Worm (Caenorhabditis elegans) whole organism, L1 larva: ENCODE measurements around the gene ZK637.15.

Source experiments
- C16A3.4 ChIP-seq: fragments of 150-350 bp; optimal IDR thresholded peaks from 2 replicates; lab custom pipeline; 2014; ENCODE audit warnings: missing biosample characterization, missing genetic modification characterization
- F16B12.6 ChIP-seq: fragments of 150-350 bp; optimal IDR thresholded peaks from 2 replicates; lab custom pipeline; 2014; ENCODE audit warnings: missing biosample characterization, missing genetic modification characterization
- Y116A8C.19 ChIP-seq: sonication (generic microtip); optimal IDR thresholded peaks from 2 replicates; lab custom pipeline; 2016; ENCODE audit warnings: missing compliant biosample characterization, missing genetic modification characterization, borderline replicate concordance
- aha-1 ChIP-seq: fragments of 150-350 bp; optimal IDR thresholded peaks from 2 replicates; lab custom pipeline; 2014; ENCODE audit warnings: missing biosample characterization, missing genetic modification characterization
- aly-2 ChIP-seq: fragments of 150-350 bp; optimal IDR thresholded peaks from 2 replicates; lab custom pipeline; 2014; ENCODE audit warnings: missing biosample characterization, missing genetic modification characterization
- ama-1 ChIP-seq: fragments of 150-350 bp; optimal IDR thresholded peaks from 2 replicates; lab custom pipeline; 2014
- blmp-1 ChIP-seq: fragments of 150-350 bp; optimal IDR thresholded peaks from 2 replicates; lab custom pipeline; 2014; ENCODE audit warnings: missing biosample characterization, missing genetic modification characterization
- ceh-63 ChIP-seq: fragments of 200-800 bp; sonication (Bioruptor generic); optimal IDR thresholded peaks from 2 replicates; lab custom pipeline; 2018; ENCODE audit warnings: mild to moderate bottlenecking, missing genetic modification characterization, missing compliant biosample characterization
- ceh-8 ChIP-seq: fragments of 200-800 bp; sonication (Bioruptor generic); optimal IDR thresholded peaks from 2 replicates; lab custom pipeline; 2018; ENCODE audit warnings: mild to moderate bottlenecking, missing genetic modification characterization, moderate library complexity, missing compliant biosample characterization
- ceh-82 ChIP-seq, 3 experiments: fragments of 150-350 bp in 1 of 3; sonication (generic microtip) in 2 of 3; optimal IDR thresholded peaks; 2 replicates each; lab custom pipeline; 2014 to 2017; ENCODE audit warnings: missing biosample characterization in 3 of 3, missing genetic modification characterization in 3 of 3
- ceh-90 ChIP-seq: sonication (generic microtip); optimal IDR thresholded peaks from 2 replicates; lab custom pipeline; 2016; ENCODE audit warnings: missing genetic modification characterization, missing compliant biosample characterization
- dpl-1 ChIP-seq, 3 experiments: fragments of 150-350 bp in 2 of 3; sonication (generic microtip) in 1 of 3; optimal IDR thresholded peaks; 2 replicates each; lab custom pipeline; 2014 to 2017; ENCODE audit warnings: missing biosample characterization in 3 of 3, missing genetic modification characterization in 3 of 3, missing genetic modification reagents in 3 of 3
- efl-1 ChIP-seq, 4 experiments: fragments of 150-350 bp; optimal IDR thresholded peaks in 3 of 4; peaks in 1 of 4; 1 replicate in 1 of 4; 2 replicates in 3 of 4; lab custom pipeline; 2014; ENCODE audit warnings: missing biosample characterization in 2 of 4, missing genetic modification characterization in 2 of 4, missing genetic modification reagents in 2 of 4
- egl-13 ChIP-seq: sonication (generic microtip); optimal IDR thresholded peaks from 2 replicates; lab custom pipeline; 2016; ENCODE audit warnings: missing genotype, missing genetic modification reagents, missing genetic modification characterization, missing compliant biosample characterization
- egl-27 ChIP-seq, 2 experiments: fragments of 150-350 bp in 1 of 2; sonication (generic microtip); optimal IDR thresholded peaks; 3 replicates each; lab custom pipeline; 2017 to 2018; ENCODE audit warnings: missing biosample characterization in 2 of 2, missing genetic modification characterization in 2 of 2, missing genetic modification reagents in 2 of 2
- elt-3 ChIP-seq, 6 experiments: fragments of 150-350 bp in 1 of 6; sonication (generic microtip); optimal IDR thresholded peaks; 2 replicates each; lab custom pipeline; 2017 to 2018; ENCODE audit warnings: missing biosample characterization in 6 of 6, missing genetic modification characterization in 6 of 6, inconsistent platforms in 1 of 6
- ets-5 ChIP-seq: fragments of 200-800 bp; sonication (Bioruptor generic); IDR thresholded peaks from 2 replicates; pipeline ENCODE4 v1.3.6; 2022; ENCODE audit warnings: missing genetic modification characterization, missing compliant biosample characterization
- fkh-10 ChIP-seq: sonication (generic microtip); optimal IDR thresholded peaks from 2 replicates; lab custom pipeline; 2017; ENCODE audit warnings: missing biosample characterization, missing genetic modification reagents, missing genetic modification characterization
- fkh-4 ChIP-seq: sonication (generic microtip); optimal IDR thresholded peaks from 2 replicates; lab custom pipeline; 2016; ENCODE audit warnings: missing compliant biosample characterization, missing genetic modification characterization, borderline replicate concordance
- fkh-8 ChIP-seq: sonication (generic microtip); optimal IDR thresholded peaks from 2 replicates; lab custom pipeline; 2016; ENCODE audit warnings: mild to moderate bottlenecking, missing genetic modification characterization, missing compliant biosample characterization
- grh-1 ChIP-seq: fragments of 200-800 bp; sonication (Bioruptor generic); IDR thresholded peaks from 2 replicates; pipeline ENCODE4 v1.3.6; 2022; ENCODE audit warnings: missing genetic modification reagents, missing genetic modification characterization, missing compliant biosample characterization
- hlh-4 ChIP-seq: sonication (generic microtip); optimal IDR thresholded peaks from 2 replicates; lab custom pipeline; 2016; ENCODE audit warnings: mild to moderate bottlenecking, missing genetic modification characterization, missing compliant biosample characterization
- hpl-2 ChIP-seq: fragments of 150-350 bp; optimal IDR thresholded peaks from 2 replicates; lab custom pipeline; 2014; ENCODE audit warnings: missing biosample characterization, missing genetic modification reagents, missing genetic modification characterization
- jun-1 ChIP-seq: fragments of 150-350 bp; optimal IDR thresholded peaks from 2 replicates; lab custom pipeline; 2014; ENCODE audit warnings: missing biosample characterization, missing genetic modification reagents, missing genetic modification characterization
- lin-14 ChIP-seq: fragments of 200-800 bp; sonication (Bioruptor generic); optimal IDR thresholded peaks from 2 replicates; lab custom pipeline; 2018; ENCODE audit warnings: mild to moderate bottlenecking, missing genetic modification characterization, moderate library complexity, missing compliant biosample characterization
- lin-15B ChIP-seq: fragments of 150-350 bp; sonication (generic microtip); optimal IDR thresholded peaks from 3 replicates; lab custom pipeline; 2014; ENCODE audit warnings: missing biosample characterization, missing genetic modification characterization
- lin-35 ChIP-seq, 2 experiments: fragments of 150-350 bp; optimal IDR thresholded peaks; 2 replicates each; lab custom pipeline; 2014; ENCODE audit warnings: missing biosample characterization in 2 of 2, missing genetic modification characterization in 2 of 2, missing genetic modification reagents in 2 of 2
- lir-3 ChIP-seq: sonication (generic microtip); optimal IDR thresholded peaks from 2 replicates; lab custom pipeline; 2016; ENCODE audit warnings: mild to moderate bottlenecking, missing genetic modification characterization, moderate library complexity, missing compliant biosample characterization; ENCODE audit not compliant: poor library complexity
- lsy-2 ChIP-seq, 2 experiments: fragments of 150-350 bp; optimal IDR thresholded peaks; 2 replicates each; lab custom pipeline; 2014; ENCODE audit warnings: missing biosample characterization in 2 of 2, missing genetic modification characterization in 2 of 2
- mab-9 ChIP-seq: fragments of 200-800 bp; sonication (Bioruptor generic); IDR thresholded peaks from 2 replicates; pipeline ENCODE4 v1.3.6; 2022; ENCODE audit warnings: missing genetic modification reagents, missing genetic modification characterization, missing compliant biosample characterization
- mdl-1 ChIP-seq, 2 experiments: fragments of 150-350 bp; optimal IDR thresholded peaks; 2 replicates each; lab custom pipeline; 2014 to 2017; ENCODE audit warnings: missing biosample characterization in 2 of 2, missing genetic modification characterization in 2 of 2, inconsistent platforms in 1 of 2
- mep-1 ChIP-seq: fragments of 150-350 bp; optimal IDR thresholded peaks from 2 replicates; lab custom pipeline; 2014; ENCODE audit warnings: missing biosample characterization, missing genetic modification characterization
- nhr-11 ChIP-seq: fragments of 150-350 bp; optimal IDR thresholded peaks from 2 replicates; lab custom pipeline; 2014; ENCODE audit warnings: missing biosample characterization, missing genetic modification characterization
- nhr-12 ChIP-seq: sonication (generic microtip); optimal IDR thresholded peaks from 2 replicates; lab custom pipeline; 2017; ENCODE audit warnings: missing biosample characterization, missing genetic modification characterization
- nhr-20 ChIP-seq: sonication (generic microtip); optimal IDR thresholded peaks from 2 replicates; lab custom pipeline; 2016; ENCODE audit warnings: mild to moderate bottlenecking, missing genetic modification characterization, missing compliant biosample characterization
- nhr-237 ChIP-seq: fragments of 150-350 bp; optimal IDR thresholded peaks from 2 replicates; lab custom pipeline; 2014; ENCODE audit warnings: missing biosample characterization, missing genetic modification characterization
- nhr-28 ChIP-seq: fragments of 150-350 bp; optimal IDR thresholded peaks from 2 replicates; lab custom pipeline; 2014; ENCODE audit warnings: missing biosample characterization, missing genetic modification characterization
- nhr-47 ChIP-seq: sonication (generic microtip); optimal IDR thresholded peaks from 2 replicates; lab custom pipeline; 2016; ENCODE audit warnings: mild to moderate bottlenecking, missing genetic modification characterization, moderate library complexity, missing compliant biosample characterization
- nhr-76 ChIP-seq: sonication (generic microtip); optimal IDR thresholded peaks from 2 replicates; lab custom pipeline; 2017; ENCODE audit warnings: missing biosample characterization, missing genetic modification characterization
- nhr-84 ChIP-seq: sonication (generic microtip); optimal IDR thresholded peaks from 2 replicates; lab custom pipeline; 2017; ENCODE audit warnings: missing biosample characterization, missing genetic modification characterization
- nhr-85 ChIP-seq: sonication (generic microtip); peaks from one replicate; lab custom pipeline; 2016; ENCODE audit warnings: missing genetic modification characterization, inconsistent platforms, missing compliant biosample characterization
- pax-3 ChIP-seq: fragments of 200-800 bp; sonication (Bioruptor generic); optimal IDR thresholded peaks from 2 replicates; lab custom pipeline; 2018; ENCODE audit warnings: mild to moderate bottlenecking, missing genetic modification characterization, moderate library complexity, missing compliant biosample characterization
- pqm-1 ChIP-seq: sonication (generic microtip); optimal IDR thresholded peaks from 3 replicates; lab custom pipeline; 2017; ENCODE audit warnings: missing biosample characterization, missing genetic modification characterization
- snu-23 ChIP-seq: sonication (generic microtip); optimal IDR thresholded peaks from 2 replicates; lab custom pipeline; 2016; ENCODE audit warnings: missing genetic modification characterization, missing compliant biosample characterization
- sptf-1 ChIP-seq: fragments of 150-350 bp; optimal IDR thresholded peaks from 2 replicates; lab custom pipeline; 2014; ENCODE audit warnings: missing biosample characterization, missing genetic modification characterization
- sup-37 ChIP-seq: fragments of 200-800 bp; sonication (Bioruptor generic); optimal IDR thresholded peaks from 2 replicates; lab custom pipeline; 2018; ENCODE audit warnings: mild to moderate bottlenecking, missing genetic modification characterization, missing compliant biosample characterization
- swsn-7 ChIP-seq: sonication (generic microtip); optimal IDR thresholded peaks from 2 replicates; lab custom pipeline; 2016; ENCODE audit warnings: missing genetic modification characterization, missing compliant biosample characterization
- tbx-2 ChIP-seq: sonication (generic microtip); optimal IDR thresholded peaks from 2 replicates; lab custom pipeline; 2016; ENCODE audit warnings: missing genetic modification characterization, missing compliant biosample characterization
- unc-30 ChIP-seq: sonication (generic microtip); optimal IDR thresholded peaks from 2 replicates; lab custom pipeline; 2017; ENCODE audit warnings: missing biosample characterization, missing genetic modification characterization
- unc-62 ChIP-seq: fragments of 150-350 bp; optimal IDR thresholded peaks from 2 replicates; lab custom pipeline; 2014; ENCODE audit warnings: missing biosample characterization, missing genetic modification reagents, missing genetic modification characterization
- xbp-1 ChIP-seq: sonication (generic microtip); optimal IDR thresholded peaks from 2 replicates; lab custom pipeline; 2016; ENCODE audit warnings: missing genetic modification characterization, missing compliant biosample characterization
- zip-4 ChIP-seq: fragments of 200-800 bp; sonication (Bioruptor generic); optimal IDR thresholded peaks from 2 replicates; lab custom pipeline; 2018; ENCODE audit warnings: mild to moderate bottlenecking, missing genetic modification characterization, moderate library complexity, missing compliant biosample characterization
- ztf-4 ChIP-seq: fragments of 150-350 bp; optimal IDR thresholded peaks from 2 replicates; lab custom pipeline; 2014; ENCODE audit warnings: missing biosample characterization, missing genetic modification characterization

The ZK637.15 gene

DNA sequence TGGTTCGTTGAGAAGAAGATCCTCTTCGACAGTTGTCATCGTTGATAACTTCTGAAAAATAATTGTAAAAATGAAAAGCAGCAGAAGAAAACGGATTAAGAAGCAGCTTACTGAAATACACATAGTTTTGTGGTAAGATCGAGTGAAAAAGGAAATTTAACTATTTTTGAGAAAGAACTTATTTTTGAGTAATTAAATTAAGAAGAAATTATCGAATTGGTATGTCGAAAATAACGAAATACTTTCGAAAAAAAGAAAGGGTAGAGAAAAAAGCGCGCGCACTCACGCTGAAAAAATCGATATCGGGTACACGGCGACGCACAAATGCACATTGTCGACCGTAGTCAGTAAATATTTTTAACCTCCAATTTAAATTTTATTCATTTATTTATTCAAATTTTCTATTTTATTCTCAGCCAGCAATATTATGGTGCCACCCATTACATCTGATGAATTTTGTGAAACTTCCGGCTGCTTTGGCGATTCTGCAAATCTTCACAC is 36.3 kb downstream of the ZK637.15 start, which contains the start of the genes ZK643.5 and ZK643.2 (continued):
- TF ChIP-seq pqm-1 (tag; lab: Kevin White, UChicago) = no peak
- TF ChIP-seq grh-1 (GFP tag; lab: Robert Waterston, UW) = no peak
- no peak for TF ChIP-seq ceh-8 (GFP tag; lab: Kevin White, UChicago)
- TF ChIP-seq egl-13 (tag; lab: Kevin White, UChicago) = peak; percentile 65
- TF ChIP-seq mab-9 (GFP tag; lab: Robert Waterston, UW) = no peak
- TF ChIP-seq xbp-1 (tag; lab: Kevin White, UChicago) = peak; percentile 73
- no peak for TF ChIP-seq ama-1 (lab: Kevin White, UChicago)
- peak; percentile 57 to 79 for TF ChIP-seq efl-1 (optimal IDR thresholded peaks at IDR 0.05; lab: Kevin White, UChicago)
- TF ChIP-seq efl-1 (GFP tag; optimal IDR thresholded peaks at IDR 0.05 in 1 of 2; lab: Kevin White, UChicago) = peak; percentile 82 to 96
- TF ChIP-seq pax-3 = no peak
- TF ChIP-seq nhr-28 (tag; lab: Kevin White, UChicago) = no peak
- no peak for TF ChIP-seq hlh-4
- no peak for TF ChIP-seq unc-30 (tag; lab: Kevin White, UChicago)
- TF ChIP-seq aha-1 = no peak
- peak; percentile 74 for TF ChIP-seq nhr-20 (tag; lab: Kevin White, UChicago)
- TF ChIP-seq lin-35 (GFP tag; optimal IDR thresholded peaks at IDR 0.05; lab: Kevin White, UChicago) = peak; percentile 76 to 90
- no peak for TF ChIP-seq nhr-237 (tag; lab: Kevin White, UChicago)
- TF ChIP-seq nhr-11 (tag; lab: Kevin White, UChicago) = no peak
- no peak for TF ChIP-seq sptf-1 (tag; lab: Kevin White, UChicago)
- no peak for TF ChIP-seq ceh-90
- TF ChIP-seq F16B12.6 = peak; percentile 87
- peak; percentile 37 for TF ChIP-seq lin-15B
- no peak for TF ChIP-seq unc-62 (GFP tag; lab: Kevin White, UChicago)
- TF ChIP-seq swsn-7 = peak; percentile 74
- peak; percentile 70 for TF ChIP-seq lin-14 (GFP tag; lab: Kevin White, UChicago)
- TF ChIP-seq snu-23 = peak; percentile 80
- peak; percentile 70 for TF ChIP-seq blmp-1 (tag; lab: Kevin White, UChicago)
- peak; percentile 72 for TF ChIP-seq tbx-2 (tag; lab: Kevin White, UChicago)
- peak; percentile 26 to 72 (median 38) for TF ChIP-seq ceh-82 (tag; optimal IDR thresholded peaks at IDR 0.05; lab: Kevin White, UChicago)
- TF ChIP-seq Y116A8C.19 (tag; lab: Kevin White, UChicago) = no peak
- TF ChIP-seq dpl-1 (GFP tag; optimal IDR thresholded peaks at IDR 0.05; lab: Kevin White, UChicago) = peak; percentile 75 to 86 (median 79)
- TF ChIP-seq nhr-12 (tag; lab: Kevin White, UChicago) = no peak
- TF ChIP-seq aly-2 (tag; lab: Kevin White, UChicago) = no peak
- peak; percentile 27 for TF ChIP-seq fkh-8 (tag; lab: Kevin White, UChicago)
- TF ChIP-seq lsy-2 (tag; optimal IDR thresholded peaks at IDR 0.05; lab: Kevin White, UChicago) = peak; percentile 92 to 98
- TF ChIP-seq zip-4 (GFP tag; lab: Kevin White, UChicago) = no peak
- TF ChIP-seq nhr-84 (tag; lab: Kevin White, UChicago) = no peak
- no peak for TF ChIP-seq ets-5 (GFP tag; lab: Robert Waterston, UW)
- peak; percentile 11 for TF ChIP-seq ztf-4
- TF ChIP-seq jun-1 = no peak
- TF ChIP-seq sup-37 (GFP tag; lab: Kevin White, UChicago) = no peak
- peak in 1 of 2 experiments; percentile 67 for TF ChIP-seq mdl-1 (tag; optimal IDR thresholded peaks at IDR 0.05; lab: Kevin White, UChicago)
- TF ChIP-seq egl-27 (tag; optimal IDR thresholded peaks at IDR 0.05; lab: Kevin White, UChicago) = no peak
- TF ChIP-seq elt-3 (tag; optimal IDR thresholded peaks at IDR 0.05; lab: Kevin White, UChicago) = peak in 1 of 6 experiments; percentile 56
- TF ChIP-seq mep-1 (tag; lab: Kevin White, UChicago) = peak; percentile 72
- TF ChIP-seq fkh-10 = no peak
- no peak for TF ChIP-seq nhr-76 (tag; lab: Kevin White, UChicago)
- TF ChIP-seq C16A3.4 (tag; lab: Kevin White, UChicago) = peak; percentile 66
- TF ChIP-seq ceh-63 = no peak
- no peak for TF ChIP-seq hpl-2
- TF ChIP-seq nhr-47 (tag; lab: Kevin White, UChicago) = peak; percentile 76
- TF ChIP-seq lir-3 = peak; percentile 68
- peak; percentile 45 for TF ChIP-seq nhr-85 (tag; lab: Kevin White, UChicago)
- no peak for TF ChIP-seq fkh-4 (tag; lab: Kevin White, UChicago)
